Worm (Caenorhabditis elegans) whole organism, L3 larva: ENCODE data around the gene Y17D7B.2.

Source experiments
- R02D3.7 ChIP-seq: fragments of 150-350 bp; optimal IDR thresholded peaks from 2 replicates; lab custom pipeline; 2014; ENCODE audit warnings: missing biosample characterization, missing genetic modification characterization
- sea-2 ChIP-seq: fragments of 150-350 bp; sonication (generic microtip); optimal IDR thresholded peaks from 4 replicates; lab custom pipeline; 2014; ENCODE audit warnings: missing biosample characterization, missing genetic modification reagents, missing genetic modification characterization

DNA sequence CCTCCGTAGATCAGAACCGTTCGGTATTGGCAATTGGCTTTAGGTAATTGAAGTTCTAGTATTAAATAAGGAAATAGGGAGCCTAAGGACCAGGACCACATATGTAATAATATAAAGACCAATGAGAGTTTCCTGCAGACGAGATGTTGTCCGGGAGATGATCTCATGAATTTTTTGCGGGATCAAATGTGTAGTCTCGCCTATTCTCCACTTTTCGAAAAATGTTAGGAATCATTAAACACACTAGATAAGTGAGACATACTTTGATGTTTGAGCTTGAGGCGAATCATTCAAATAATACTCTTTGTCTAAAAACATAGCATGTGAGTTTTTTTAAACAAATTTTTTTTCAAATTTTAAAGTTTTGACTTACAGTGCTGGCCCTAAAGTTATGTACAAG, 34.5 kb upstream of the Y17D7B.2 start, which contains the start of gene F11D11.6:
- TF ChIP-seq R02D3.7 (tag; lab: Kevin White, UChicago): no peak
- no peak for TF ChIP-seq sea-2 (GFP tag; lab: Kevin White, UChicago)
